Worm (Caenorhabditis elegans): ENCODE results near the gene ZC302.3.
A peak's percentile ranks its signal among the peaks of the same experiment; 100 is the strongest.

- TF ChIP-seq T22C8.4 (GFP tag; IDR thresholded peaks at IDR 0.05) (no peak), cog-1 (tag; optimal IDR thresholded peaks at IDR 0.05) (peak; percentile 58), ztf-29 (GFP tag; IDR thresholded peaks at IDR 0.05) (peak; percentile 67), flt-1 (GFP tag; IDR thresholded peaks at IDR 0.05) (peak; percentile 75)
Observed at ce11 chrV:10716865-10717713, 24.2 kb downstream of the ZC302.3 start.

All from whole organism, midembryonic.